Fruit fly (Drosophila melanogaster) whole organism, embryonic: Measurements from ENCODE around the gene CG9522.

Experiments used
- Awh ChIP-seq: fragments of 200-800 bp; sonication (Bioruptor generic); IDR thresholded peaks from 2 replicates; pipeline ENCODE4, ENCODE4 v1.3.6; 2022; ENCODE audit warnings: missing biosample characterization, missing genetic modification characterization
- CG10431 ChIP-seq: fragments of 200-800 bp; sonication (Bioruptor generic); optimal IDR thresholded peaks from 3 replicates; lab custom pipeline; 2018; ENCODE audit warnings: missing biosample characterization, mild to moderate bottlenecking, missing genetic modification characterization
- CG11093 ChIP-seq: fragments of 200-800 bp; sonication (Bioruptor generic); IDR thresholded peaks from 3 replicates; pipeline ENCODE4 v1.3.6; 2022; ENCODE audit warnings: missing biosample characterization, missing genetic modification characterization
- CG11504 ChIP-seq: fragments of 200-800 bp; sonication (Bioruptor generic); optimal IDR thresholded peaks from 3 replicates; lab custom pipeline; 2019; ENCODE audit warnings: missing biosample characterization, mild to moderate bottlenecking, missing genetic modification characterization, moderate library complexity
- CG11560 ChIP-seq: fragments of 200-800 bp; sonication (Bioruptor generic); IDR thresholded peaks from 3 replicates; pipeline ENCODE4 v1.3.6; 2022; ENCODE audit warnings: missing biosample characterization, missing genetic modification characterization
- CG12769 ChIP-seq: fragments of 200-800 bp; sonication (Bioruptor generic); optimal IDR thresholded peaks from 2 replicates; lab custom pipeline; 2019; ENCODE audit warnings: missing biosample characterization, mild to moderate bottlenecking, missing genetic modification characterization, moderate library complexity
- CG12942 ChIP-seq: fragments of 200-800 bp; sonication (Bioruptor generic); optimal IDR thresholded peaks from 3 replicates; lab custom pipeline; 2016; ENCODE audit warnings: missing biosample characterization, missing genetic modification characterization
- CG13624 ChIP-seq: fragments of 200-800 bp; sonication (Bioruptor generic); optimal IDR thresholded peaks from 2 replicates; lab custom pipeline; 2016; ENCODE audit warnings: missing biosample characterization, missing genetic modification characterization
- CG13775 ChIP-seq: fragments of 200-800 bp; sonication (Bioruptor generic); optimal IDR thresholded peaks from 3 replicates; lab custom pipeline; 2017; ENCODE audit warnings: missing biosample characterization, mild to moderate bottlenecking, missing genetic modification characterization
- CG15073 ChIP-seq: fragments of 200-800 bp; sonication (Bioruptor generic); optimal IDR thresholded peaks from 2 replicates; lab custom pipeline; 2016; ENCODE audit warnings: missing biosample characterization, missing genetic modification characterization
- CG15601 ChIP-seq: fragments of 200-800 bp; sonication (Bioruptor generic); optimal IDR thresholded peaks from 3 replicates; lab custom pipeline; 2019; ENCODE audit warnings: missing biosample characterization, mild to moderate bottlenecking, missing genetic modification characterization, moderate library complexity
- CG17361 ChIP-seq: fragments of 200-800 bp; sonication (Bioruptor generic); IDR thresholded peaks from 3 replicates; pipeline ENCODE4 v1.3.6; 2022; ENCODE audit warnings: missing biosample characterization, missing genetic modification characterization
- CG43689 ChIP-seq: fragments of 200-800 bp; sonication (Bioruptor generic); IDR thresholded peaks from 2 replicates; pipeline ENCODE4 v1.3.6; 2022; ENCODE audit warnings: missing biosample characterization, missing genetic modification characterization
- CG7928 ChIP-seq: fragments of 200-800 bp; sonication (Bioruptor generic); optimal IDR thresholded peaks from 2 replicates; lab custom pipeline; 2017; ENCODE audit warnings: missing biosample characterization, mild to moderate bottlenecking, missing genetic modification characterization
- CG7963 ChIP-seq: fragments of 200-800 bp; sonication (Bioruptor generic); IDR thresholded peaks from 3 replicates; pipeline ENCODE4 v1.3.6; 2022; ENCODE audit warnings: missing biosample characterization, missing genetic modification characterization; ENCODE audit not compliant: partially characterized antibody
- CG8765 ChIP-seq: fragments of 200-800 bp; sonication (Bioruptor generic); IDR thresholded peaks from 2 replicates; pipeline ENCODE4 v1.3.6; 2022; ENCODE audit warnings: missing biosample characterization, missing genetic modification characterization
- Doc3 ChIP-seq: fragments of 200-800 bp; sonication (Bioruptor generic); IDR thresholded peaks from 3 replicates; pipeline ENCODE4 v1.3.6; 2022; ENCODE audit warnings: missing biosample characterization, missing genetic modification characterization; ENCODE audit not compliant: partially characterized antibody
- Dp ChIP-seq: fragments of 200-800 bp; sonication (Bioruptor generic); optimal IDR thresholded peaks from 2 replicates; lab custom pipeline; 2018; ENCODE audit warnings: missing biosample characterization, mild to moderate bottlenecking, missing genetic modification characterization, moderate library complexity
- ERR ChIP-seq: fragments of 200-800 bp; sonication (Bioruptor generic); optimal IDR thresholded peaks from 2 replicates; lab custom pipeline; 2016; ENCODE audit warnings: missing biosample characterization, missing genetic modification characterization
- Fer1 ChIP-seq: fragments of 200-800 bp; sonication (Bioruptor generic); optimal IDR thresholded peaks from 2 replicates; lab custom pipeline; 2017; ENCODE audit warnings: missing biosample characterization, mild to moderate bottlenecking, missing genetic modification characterization
- Hand ChIP-seq: fragments of 200-800 bp; sonication (Bioruptor generic); optimal IDR thresholded peaks from 2 replicates; lab custom pipeline; 2017; ENCODE audit warnings: mild to moderate bottlenecking, missing biosample characterization, missing genetic modification reagents, missing genetic modification characterization
- HmgZ ChIP-seq: fragments of 200-800 bp; sonication (Bioruptor generic); optimal IDR thresholded peaks from 2 replicates; lab custom pipeline; 2018; ENCODE audit warnings: missing biosample characterization, mild to moderate bottlenecking, missing genetic modification characterization
- Jarid2 ChIP-seq: fragments of 200-800 bp; sonication (Bioruptor generic); optimal IDR thresholded peaks from 3 replicates; lab custom pipeline; 2017; ENCODE audit warnings: mild to moderate bottlenecking, missing biosample characterization, missing genetic modification reagents, missing genetic modification characterization
- Myb ChIP-seq: fragments of 200-800 bp; sonication (Bioruptor generic); optimal IDR thresholded peaks from 2 replicates; lab custom pipeline; 2016; ENCODE audit warnings: missing biosample characterization, missing genetic modification characterization
- NC2α ChIP-seq: fragments of 200-800 bp; sonication (Bioruptor generic); optimal IDR thresholded peaks from 2 replicates; lab custom pipeline; 2016; ENCODE audit warnings: missing biosample characterization, missing genetic modification characterization
- Oaz ChIP-seq: fragments of 200-800 bp; sonication (Bioruptor generic); IDR thresholded peaks from 2 replicates; pipeline ENCODE4 v1.3.6; 2022; ENCODE audit warnings: missing biosample characterization, missing genetic modification characterization
- Usf ChIP-seq: fragments of 200-800 bp; sonication (Bioruptor generic); optimal IDR thresholded peaks from 2 replicates; lab custom pipeline; 2017; ENCODE audit warnings: missing genotype, missing biosample characterization, missing genetic modification characterization
- br ChIP-seq: fragments of >200 bp; optimal IDR thresholded peaks from 2 replicates; lab custom pipeline; 2017
- dati ChIP-seq: fragments of 200-800 bp; sonication (Bioruptor generic); IDR thresholded peaks from 2 replicates; pipeline ENCODE4 v1.3.6; 2022; ENCODE audit warnings: missing biosample characterization, missing genetic modification characterization
- dmrt99B ChIP-seq: fragments of 200-800 bp; sonication (Bioruptor generic); optimal IDR thresholded peaks from 2 replicates; lab custom pipeline; 2018; ENCODE audit warnings: missing biosample characterization, mild to moderate bottlenecking, missing genetic modification characterization, moderate library complexity
- gcm2 ChIP-seq: fragments of 200-800 bp; sonication (Bioruptor generic); optimal IDR thresholded peaks from 2 replicates; lab custom pipeline; 2016; ENCODE audit warnings: missing biosample characterization, missing genetic modification characterization
- jing ChIP-seq: fragments of 200-800 bp; sonication (Bioruptor generic); optimal IDR thresholded peaks from 2 replicates; lab custom pipeline; 2018; ENCODE audit warnings: missing biosample characterization, mild to moderate bottlenecking, missing genetic modification characterization
- kay ChIP-seq: fragments of 200-800 bp; sonication (Bioruptor generic); optimal IDR thresholded peaks from 2 replicates; lab custom pipeline; 2016; ENCODE audit warnings: missing biosample characterization, missing genetic modification characterization
- knrl ChIP-seq: fragments of 200-800 bp; sonication (Bioruptor generic); IDR thresholded peaks from 3 replicates; pipeline ENCODE4 v1.3.6; 2022; ENCODE audit warnings: missing biosample characterization, missing genetic modification characterization; ENCODE audit not compliant: partially characterized antibody
- nerfin-1 ChIP-seq: fragments of 200-800 bp; sonication (Bioruptor generic); optimal IDR thresholded peaks from 3 replicates; lab custom pipeline; 2019; ENCODE audit warnings: missing biosample characterization, mild to moderate bottlenecking, missing genetic modification characterization, moderate library complexity
- nom ChIP-seq: fragments of 200-800 bp; sonication (Bioruptor generic); optimal IDR thresholded peaks from 2 replicates; lab custom pipeline; 2017; ENCODE audit warnings: missing biosample characterization, missing genetic modification characterization, mild to moderate bottlenecking, moderate library complexity, missing genetic modification reagents
- oc ChIP-seq: fragments of 200-800 bp; sonication (Bioruptor generic); optimal IDR thresholded peaks from 2 replicates; lab custom pipeline; 2018; ENCODE audit warnings: missing biosample characterization, mild to moderate bottlenecking, missing genetic modification characterization, moderate library complexity
- pnt ChIP-seq: fragments of 200-800 bp; sonication (Bioruptor generic); optimal IDR thresholded peaks from 3 replicates; lab custom pipeline; 2016; ENCODE audit warnings: missing biosample characterization, missing genetic modification characterization
- ranshi ChIP-seq: fragments of 200-800 bp; sonication (Bioruptor generic); IDR thresholded peaks from 2 replicates; pipeline ENCODE4 v1.3.6; 2022; ENCODE audit warnings: missing biosample characterization, missing genetic modification characterization
- sc ChIP-seq, 3 experiments: fragments of >200 bp in 2 of 3; fragments of 200-800 bp in 1 of 3; sonication (Bioruptor generic) in 1 of 3; optimal IDR thresholded peaks; 2 replicates in 2 of 3; 3 replicates in 1 of 3; lab custom pipeline; 2017; ENCODE audit warnings: mild to moderate bottlenecking in 1 of 3, missing biosample characterization in 1 of 3, missing genetic modification characterization in 1 of 3, missing genetic modification reagents in 1 of 3
- schlank ChIP-seq: fragments of 200-800 bp; sonication (Bioruptor generic); optimal IDR thresholded peaks from 2 replicates; lab custom pipeline; 2018; ENCODE audit warnings: missing biosample characterization, mild to moderate bottlenecking, missing genetic modification characterization
- sd ChIP-seq: fragments of 200-800 bp; sonication (Bioruptor generic); optimal IDR thresholded peaks from 3 replicates; lab custom pipeline; 2018; ENCODE audit warnings: missing biosample characterization, mild to moderate bottlenecking, missing genetic modification characterization, moderate library complexity
- sim ChIP-seq: fragments of 200-800 bp; sonication (Bioruptor generic); IDR thresholded peaks from 2 replicates; pipeline ENCODE4 v1.3.6; 2022; ENCODE audit warnings: missing biosample characterization, missing genetic modification characterization
- tio ChIP-seq: fragments of 200-800 bp; sonication (Bioruptor generic); optimal IDR thresholded peaks from 2 replicates; lab custom pipeline; 2017; ENCODE audit warnings: missing biosample characterization, missing genetic modification characterization, inconsistent platforms
- trh ChIP-seq: fragments of 200-800 bp; sonication (Bioruptor generic); optimal IDR thresholded peaks from 2 replicates; lab custom pipeline; 2016; ENCODE audit warnings: missing biosample characterization, missing genetic modification characterization
- ttk ChIP-seq: fragments of 200-800 bp; sonication (Bioruptor generic); IDR thresholded peaks from 2 replicates; pipeline ENCODE4 v2.1.2; 2022; ENCODE audit warnings: missing biosample characterization, missing genetic modification characterization
- wek ChIP-seq: fragments of 200-800 bp; sonication (Bioruptor generic); optimal IDR thresholded peaks from 3 replicates; lab custom pipeline; 2018; ENCODE audit warnings: missing biosample characterization, mild to moderate bottlenecking, missing genetic modification characterization, moderate library complexity
- zen2 ChIP-seq: fragments of 200-800 bp; sonication (Bioruptor generic); IDR thresholded peaks from 3 replicates; pipeline ENCODE4 v1.3.6; 2022; ENCODE audit warnings: missing biosample characterization, missing genetic modification characterization; ENCODE audit not compliant: partially characterized antibody
- zf30C ChIP-seq: fragments of 200-800 bp; sonication (Bioruptor generic); optimal IDR thresholded peaks from 3 replicates; lab custom pipeline; 2018; ENCODE audit warnings: missing biosample characterization, mild to moderate bottlenecking, missing genetic modification characterization

CG9522 gene

dm6 chrX:14848755-14849354 is at the start of gene CG9522 (continued):
- TF ChIP-seq HmgZ (peak; percentile 33), br (lab: Kevin White, UChicago) (no peak), nom (GFP tag; lab: Kevin White, UChicago) (peak; percentile 77), CG15601 (tag; lab: Kevin White, UChicago) (peak; percentile 74), Oaz (GFP tag; lab: Robert Waterston, UW) (0 out of 2 replicates have a peak, but pooled peaks have one; percentile 40), CG13624 (GFP tag; lab: Kevin White, UChicago) (peak; percentile 7), nerfin-1 (peak; percentile 61), gcm2 (GFP tag; lab: Kevin White, UChicago) (no peak), kay (no peak), CG13775 (GFP tag; lab: Kevin White, UChicago) (peak; percentile 55), sim (GFP tag; lab: Robert Waterston, UW) (peak; percentile 82), tio (GFP tag; lab: Kevin White, UChicago) (peak; percentile 54), sc (optimal IDR thresholded peaks at IDR 0.05; lab: Kevin White, UChicago) (no peak), sc (GFP tag; optimal IDR thresholded peaks at IDR 0.05; lab: Kevin White, UChicago) (peak; percentile 51), oc (tag; lab: Kevin White, UChicago) (peak; percentile 77), jing (GFP tag; lab: Kevin White, UChicago) (no peak), CG11093 (GFP tag; lab: Robert Waterston, UW) (peak; percentile 72), CG7963 (GFP tag; lab: Robert Waterston, UW) (no peak), CG12769 (peak; percentile 25), Hand (no peak), knrl (GFP tag; lab: Robert Waterston, UW) (peak; percentile 14; the same call in 1 of the 3 replicates), Awh (GFP tag; lab: Robert Waterston, UW) (peak; percentile 87), Fer1 (GFP tag; lab: Kevin White, UChicago) (peak; percentile 69), CG11504 (tag; lab: Kevin White, UChicago) (peak; percentile 76), zf30C (GFP tag; lab: Kevin White, UChicago) (no peak), ttk (peak; percentile 61; the same call in 1 of the 2 replicates), schlank (no peak), ERR (GFP tag; lab: Kevin White, UChicago) (peak; percentile 20), CG15073 (GFP tag; lab: Kevin White, UChicago) (no peak), Myb (GFP tag; lab: Kevin White, UChicago) (peak; percentile 17), CG11560 (tag; lab: Robert Waterston, UW) (no peak), trh (GFP tag; lab: Kevin White, UChicago) (no peak), CG43689 (GFP tag; lab: Robert Waterston, UW) (no peak), Usf (GFP tag; lab: Kevin White, UChicago) (peak; percentile 35), Doc3 (GFP tag; lab: Robert Waterston, UW) (no peak), ranshi (GFP tag; lab: Robert Waterston, UW) (peak; percentile 60), CG10431 (peak; percentile 68), pnt (peak; percentile 35), wek (GFP tag; lab: Kevin White, UChicago) (no peak), CG17361 (GFP tag; lab: Robert Waterston, UW) (peak; percentile 57), CG7928 (GFP tag; lab: Kevin White, UChicago) (no peak), Dp (GFP tag; lab: Kevin White, UChicago) (no peak), NC2α (GFP tag; lab: Kevin White, UChicago) (no peak), CG8765 (peak; percentile 53; the same call in 1 of the 2 replicates), zen2 (GFP tag; lab: Robert Waterston, UW) (no peak), dmrt99B (tag; lab: Kevin White, UChicago) (peak; percentile 69), CG12942 (GFP tag; lab: Kevin White, UChicago) (peak; percentile 7), Jarid2 (peak; percentile 27), sd (tag; lab: Kevin White, UChicago) (no peak), dati (GFP tag; lab: Robert Waterston, UW) (peak; percentile 55; the same call in 1 of the 2 replicates)
